Fruit fly (Drosophila melanogaster) whole organism, pupa: ENCODE results near the gene CG12395.

Experiments used
- CG17806 ChIP-seq: fragments of 200-800 bp; sonication (Bioruptor generic); optimal IDR thresholded peaks from 2 replicates; lab custom pipeline; 2018; ENCODE audit warnings: missing biosample characterization, mild to moderate bottlenecking, missing genetic modification characterization, moderate library complexity
- CG8301 ChIP-seq: fragments of 200-800 bp; sonication (Bioruptor generic); optimal IDR thresholded peaks from 2 replicates; lab custom pipeline; 2018; ENCODE audit warnings: missing biosample characterization, mild to moderate bottlenecking, missing genetic modification characterization
- CG9948 ChIP-seq: fragments of 200-800 bp; sonication (Bioruptor generic); optimal IDR thresholded peaks from 2 replicates; lab custom pipeline; 2018; ENCODE audit warnings: missing biosample characterization, mild to moderate bottlenecking, missing genetic modification characterization, moderate library complexity
- D1 ChIP-seq: fragments of 200-800 bp; sonication (Bioruptor generic); optimal IDR thresholded peaks from 2 replicates; lab custom pipeline; 2018; ENCODE audit warnings: missing biosample characterization, mild to moderate bottlenecking, missing genetic modification characterization, moderate library complexity
- EcR ChIP-seq: fragments of 200-800 bp; sonication (Bioruptor generic); optimal IDR thresholded peaks from 3 replicates; lab custom pipeline; 2019; ENCODE audit warnings: missing biosample characterization, missing genetic modification characterization, mild to moderate bottlenecking, moderate library complexity, missing genetic modification reagents
- Ets98B ChIP-seq: fragments of 200-800 bp; sonication (Bioruptor generic); IDR thresholded peaks from 2 replicates; pipeline ENCODE4 v1.3.6; 2022; ENCODE audit warnings: missing biosample characterization, missing genetic modification characterization

DNA sequence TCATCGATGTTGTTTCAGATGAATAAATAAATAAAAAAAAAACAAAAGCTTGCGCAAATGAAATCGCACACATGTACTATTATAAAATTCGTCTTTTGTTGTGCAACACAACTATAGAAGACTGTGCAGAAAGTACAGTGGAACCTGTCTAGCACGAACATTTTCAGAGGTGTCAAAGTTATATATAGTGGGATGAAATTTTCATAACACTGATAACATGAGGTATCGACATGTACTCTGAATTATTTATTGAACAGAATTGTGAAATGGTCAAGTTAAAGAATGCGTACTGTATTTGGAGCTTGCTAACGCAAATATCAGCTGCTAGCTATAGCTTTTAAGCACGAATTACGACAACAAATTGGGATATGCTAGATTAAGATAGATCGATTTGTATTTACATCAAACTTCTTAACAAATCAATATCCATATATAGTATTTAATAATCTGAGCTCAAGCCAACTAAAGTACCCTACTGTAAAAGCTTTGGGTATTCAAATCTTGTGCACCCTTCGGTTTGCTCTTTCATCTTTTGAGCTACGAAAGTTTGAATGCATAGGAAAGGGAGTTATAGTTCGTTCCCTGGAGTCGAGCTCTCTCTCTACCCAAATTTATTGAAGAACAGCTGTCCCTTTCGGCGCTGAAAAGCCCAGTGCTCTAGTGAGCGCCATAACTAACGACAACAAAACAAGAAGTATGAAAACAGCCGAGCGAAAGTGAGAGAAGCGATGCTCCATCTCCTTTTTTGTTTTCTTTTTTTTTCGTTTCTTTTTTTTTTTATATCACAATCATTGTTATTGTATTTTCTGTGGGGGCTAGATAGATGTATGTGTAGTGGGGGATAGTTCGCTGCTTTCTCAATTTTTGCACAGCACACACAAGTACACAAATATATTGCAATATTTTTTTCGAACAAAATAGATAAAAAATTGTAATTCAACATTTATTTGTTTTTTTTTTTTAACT is 27.8 kb upstream of the CG12395 start:
- TF ChIP-seq D1 (tag; lab: Kevin White, UChicago) = no peak
- no peak for TF ChIP-seq EcR
- TF ChIP-seq Ets98B (GFP tag; lab: Robert Waterston, UW) = peak; percentile 93
- peak; percentile 72 for TF ChIP-seq CG8301 (tag; lab: Kevin White, UChicago)
- peak; percentile 60 for TF ChIP-seq CG17806 (tag; lab: Kevin White, UChicago)
- peak; percentile 45 for TF ChIP-seq CG9948
